Fruit fly (Drosophila melanogaster) whole organism, pupa: Measurements from ENCODE around the gene alpha-Man-IIa.

Experiments used
- CG10348 ChIP-seq: fragments of 200-800 bp; sonication (Bioruptor generic); IDR thresholded peaks from 2 replicates; pipeline ENCODE4 v1.3.6; 2022; ENCODE audit warnings: missing biosample characterization, missing genetic modification characterization
- CG12605 ChIP-seq: fragments of 200-800 bp; sonication (Bioruptor generic); IDR thresholded peaks from 2 replicates; pipeline ENCODE4 v1.3.6; 2022; ENCODE audit warnings: missing biosample characterization, missing genetic modification characterization
- CG13204 ChIP-seq: fragments of 200-800 bp; sonication (Bioruptor generic); optimal IDR thresholded peaks from 2 replicates; lab custom pipeline; 2018; ENCODE audit warnings: missing biosample characterization, mild to moderate bottlenecking, missing genetic modification characterization, moderate library complexity
- CG14655 ChIP-seq: fragments of 200-800 bp; sonication (Bioruptor generic); optimal IDR thresholded peaks from 3 replicates; lab custom pipeline; 2017; ENCODE audit warnings: mild to moderate bottlenecking, missing biosample characterization, missing genetic modification reagents, missing genetic modification characterization
- CG15710 ChIP-seq: fragments of 200-800 bp; sonication (Bioruptor generic); optimal IDR thresholded peaks from 2 replicates; lab custom pipeline; 2018; ENCODE audit warnings: missing biosample characterization, mild to moderate bottlenecking, missing genetic modification characterization, moderate library complexity
- CG17806 ChIP-seq: fragments of 200-800 bp; sonication (Bioruptor generic); optimal IDR thresholded peaks from 2 replicates; lab custom pipeline; 2018; ENCODE audit warnings: missing biosample characterization, mild to moderate bottlenecking, missing genetic modification characterization, moderate library complexity
- CG32121 ChIP-seq: fragments of 200-800 bp; sonication (Bioruptor generic); IDR thresholded peaks from 2 replicates; pipeline ENCODE4 v1.3.6; 2022; ENCODE audit warnings: missing biosample characterization, missing genetic modification characterization
- CG34367 ChIP-seq: fragments of 200-800 bp; sonication (Bioruptor generic); optimal IDR thresholded peaks from 2 replicates; lab custom pipeline; 2018; ENCODE audit warnings: missing biosample characterization, mild to moderate bottlenecking, missing genetic modification characterization
- CG4496 ChIP-seq: fragments of 200-800 bp; sonication (Bioruptor generic); IDR thresholded peaks from 3 replicates; pipeline ENCODE4 v1.3.6; 2022; ENCODE audit warnings: missing biosample characterization, missing genetic modification characterization
- CG8159 ChIP-seq: fragments of 200-800 bp; sonication (Bioruptor generic); optimal IDR thresholded peaks from 3 replicates; lab custom pipeline; 2018; ENCODE audit warnings: missing biosample characterization, mild to moderate bottlenecking, missing genetic modification characterization, moderate library complexity
- CG8301 ChIP-seq: fragments of 200-800 bp; sonication (Bioruptor generic); optimal IDR thresholded peaks from 2 replicates; lab custom pipeline; 2018; ENCODE audit warnings: missing biosample characterization, mild to moderate bottlenecking, missing genetic modification characterization
- CG9948 ChIP-seq: fragments of 200-800 bp; sonication (Bioruptor generic); optimal IDR thresholded peaks from 2 replicates; lab custom pipeline; 2018; ENCODE audit warnings: missing biosample characterization, mild to moderate bottlenecking, missing genetic modification characterization, moderate library complexity
- D1 ChIP-seq: fragments of 200-800 bp; sonication (Bioruptor generic); optimal IDR thresholded peaks from 2 replicates; lab custom pipeline; 2018; ENCODE audit warnings: missing biosample characterization, mild to moderate bottlenecking, missing genetic modification characterization, moderate library complexity
- EcR ChIP-seq: fragments of 200-800 bp; sonication (Bioruptor generic); optimal IDR thresholded peaks from 3 replicates; lab custom pipeline; 2019; ENCODE audit warnings: missing biosample characterization, missing genetic modification characterization, mild to moderate bottlenecking, moderate library complexity, missing genetic modification reagents
- Ets98B ChIP-seq: fragments of 200-800 bp; sonication (Bioruptor generic); IDR thresholded peaks from 2 replicates; pipeline ENCODE4 v1.3.6; 2022; ENCODE audit warnings: missing biosample characterization, missing genetic modification characterization
- Pif1A ChIP-seq: fragments of 200-800 bp; sonication (Bioruptor generic); optimal IDR thresholded peaks from 3 replicates; lab custom pipeline; 2016; ENCODE audit warnings: missing biosample characterization, missing genetic modification characterization
- Pif1B ChIP-seq: fragments of 200-800 bp; sonication (Bioruptor generic); optimal IDR thresholded peaks from 3 replicates; lab custom pipeline; 2016; ENCODE audit warnings: missing biosample characterization, missing genetic modification characterization
- Snoo ChIP-seq: fragments of 200-800 bp; sonication (Bioruptor generic); optimal IDR thresholded peaks from 3 replicates; lab custom pipeline; 2017; ENCODE audit warnings: missing biosample characterization, mild to moderate bottlenecking, missing genetic modification characterization, inconsistent platforms
- fd96Ca ChIP-seq: fragments of 200-800 bp; sonication (Bioruptor generic); IDR thresholded peaks from 3 replicates; pipeline ENCODE4 v1.3.6; 2022; ENCODE audit warnings: missing biosample characterization, missing genetic modification characterization
- gl ChIP-seq: fragments of 200-800 bp; sonication (Bioruptor generic); optimal IDR thresholded peaks from 2 replicates; lab custom pipeline; 2018; ENCODE audit warnings: missing biosample characterization, mild to moderate bottlenecking, missing genetic modification characterization
- rn ChIP-seq: fragments of 200-800 bp; sonication (Bioruptor generic); IDR thresholded peaks from 2 replicates; pipeline ENCODE4 v1.3.6; 2022; ENCODE audit warnings: missing biosample characterization, missing genetic modification characterization

alpha-Man-IIa gene

DNA sequence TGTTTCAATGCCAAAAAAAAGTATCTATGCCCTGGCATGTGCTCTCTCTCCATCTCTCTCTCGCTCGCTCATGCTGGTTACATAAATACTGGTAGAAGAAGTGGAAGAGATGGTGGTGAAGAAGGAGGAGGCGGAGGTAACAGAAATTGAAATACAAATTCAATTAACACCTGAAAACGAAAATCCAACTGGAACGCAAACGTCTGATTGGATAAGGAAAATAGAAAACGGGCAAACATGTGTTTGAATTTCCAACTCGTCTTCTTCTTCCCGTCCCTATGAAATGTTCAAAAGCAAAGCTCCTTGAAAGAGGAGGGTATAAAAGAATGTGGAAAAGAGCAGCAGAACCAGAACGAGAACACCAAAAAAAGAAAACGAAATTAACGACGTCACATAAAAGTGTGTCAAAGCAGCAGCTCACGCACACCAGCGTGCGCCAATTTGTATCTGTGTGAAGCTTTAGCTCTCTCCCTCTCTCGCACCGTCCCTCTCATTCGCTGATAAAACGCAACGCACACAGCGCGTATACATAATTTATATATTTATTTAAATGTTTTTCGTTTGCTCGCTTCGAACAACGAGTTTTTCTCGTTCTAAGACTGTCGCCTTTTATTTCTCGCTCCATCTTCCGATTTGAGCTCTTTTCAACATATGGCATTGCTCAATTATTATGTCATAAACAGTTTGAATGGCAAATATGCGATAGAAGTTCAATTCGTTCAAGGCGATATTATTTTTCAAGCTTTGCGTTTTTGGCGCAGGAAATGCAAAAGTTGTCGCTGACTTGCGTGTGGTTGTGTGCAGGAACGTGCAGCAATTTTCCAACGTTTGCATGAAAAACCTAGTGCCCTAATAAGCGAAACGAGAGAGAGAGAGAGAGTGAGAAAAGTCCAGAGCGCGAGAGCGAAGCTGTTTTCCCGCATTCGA, 6.3 kb downstream of the alpha-Man-IIa start:
- TF ChIP-seq D1 (no peak), EcR (GFP tag; lab: Kevin White, UChicago) (no peak), Ets98B (GFP tag; lab: Robert Waterston, UW) (no peak), CG9948 (tag; lab: Kevin White, UChicago) (no peak), Pif1B (GFP tag; lab: Kevin White, UChicago) (no peak), CG8159 (tag; lab: Kevin White, UChicago) (no peak), CG34367 (tag; lab: Kevin White, UChicago) (no peak), CG8301 (tag; lab: Kevin White, UChicago) (no peak), fd96Ca (GFP tag; lab: Robert Waterston, UW) (no peak), CG15710 (tag; lab: Kevin White, UChicago) (no peak), CG32121 (GFP tag; lab: Robert Waterston, UW) (no peak), rn (no peak), CG12605 (GFP tag; lab: Robert Waterston, UW) (no peak), gl (tag; lab: Kevin White, UChicago) (no peak)

DNA sequence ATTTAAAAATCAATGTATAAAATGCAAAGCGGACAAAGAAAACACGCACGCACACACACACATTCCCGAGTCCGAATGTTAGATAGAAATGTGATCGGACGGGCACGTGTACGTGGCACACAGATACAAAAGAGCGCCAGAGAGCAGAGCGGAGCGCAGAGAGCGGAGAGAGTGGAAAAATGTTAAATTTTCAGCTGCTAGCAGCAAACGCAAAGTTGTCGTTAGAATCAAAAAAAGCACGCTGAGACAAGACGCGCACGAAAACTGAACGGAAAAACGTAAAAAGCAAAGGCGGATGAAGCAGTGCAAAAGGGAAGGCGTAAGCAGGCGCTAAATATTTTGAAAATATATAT, 6.9 kb downstream of the alpha-Man-IIa start:
- peak; percentile 8 for TF ChIP-seq CG13204 (GFP tag; lab: Kevin White, UChicago)
- peak; percentile 2 for TF ChIP-seq Pif1B (GFP tag; lab: Kevin White, UChicago)
- peak; percentile 34 for TF ChIP-seq Pif1A
- TF ChIP-seq D1: no peak

DNA sequence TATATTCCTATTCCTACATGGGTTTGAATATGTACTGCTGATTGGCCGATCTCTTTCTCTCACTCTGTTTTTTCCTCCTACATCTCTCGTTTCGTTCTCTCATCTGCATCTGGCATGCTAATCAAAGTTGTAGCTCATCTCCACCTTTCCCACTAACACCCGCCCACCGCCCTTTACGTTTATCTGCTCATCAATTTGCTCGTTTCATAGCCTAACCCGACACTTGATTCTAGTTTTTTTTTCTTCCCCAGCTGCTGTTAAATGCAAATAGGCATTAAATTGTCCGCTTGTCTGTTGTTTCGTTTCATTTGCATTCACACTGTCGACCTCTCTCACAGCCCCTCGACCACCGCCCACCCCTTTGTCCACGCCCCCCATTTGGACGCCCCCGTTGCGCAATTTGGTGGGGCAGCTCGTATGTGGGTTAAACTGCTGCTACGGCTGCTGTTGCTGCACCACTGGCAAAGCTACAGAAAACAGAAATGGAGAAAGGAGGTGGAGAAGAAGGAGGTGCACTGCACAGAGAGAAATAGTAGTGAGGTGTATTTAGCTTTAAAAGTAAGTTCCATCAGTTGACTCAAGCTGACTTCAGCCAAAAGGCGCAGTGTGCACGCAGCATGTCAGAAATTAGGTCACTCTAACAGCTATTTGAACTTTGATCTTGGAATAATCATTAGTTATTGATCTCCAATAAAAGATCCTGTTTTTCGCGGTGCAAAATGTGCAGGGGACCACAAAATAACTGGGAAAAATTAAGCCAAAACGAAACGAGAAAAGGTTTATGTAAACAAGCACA, 8.3 kb downstream of the alpha-Man-IIa start:
- TF ChIP-seq CG4496 (GFP tag; lab: Robert Waterston, UW) (peak; percentile 81), CG8159 (tag; lab: Kevin White, UChicago) (peak; percentile 46), CG8301 (tag; lab: Kevin White, UChicago) (peak; percentile 46), CG10348 (GFP tag; lab: Robert Waterston, UW) (peak; percentile 50; the same call in 1 of the 2 replicates), CG34367 (tag; lab: Kevin White, UChicago) (no peak), Snoo (no peak), EcR (GFP tag; lab: Kevin White, UChicago) (no peak), CG15710 (tag; lab: Kevin White, UChicago) (no peak), CG12605 (GFP tag; lab: Robert Waterston, UW) (no peak), fd96Ca (GFP tag; lab: Robert Waterston, UW) (peak; percentile 76), CG13204 (GFP tag; lab: Kevin White, UChicago) (no peak), D1 (no peak), gl (tag; lab: Kevin White, UChicago) (no peak), Ets98B (GFP tag; lab: Robert Waterston, UW) (peak; percentile 65; the same call in 1 of the 2 replicates), CG32121 (GFP tag; lab: Robert Waterston, UW) (peak; percentile 76), rn (no peak), CG17806 (tag; lab: Kevin White, UChicago) (peak; percentile 12), CG9948 (tag; lab: Kevin White, UChicago) (peak; percentile 33), CG14655 (GFP tag; lab: Kevin White, UChicago) (peak; percentile 46), Pif1A (no peak), Pif1B (GFP tag; lab: Kevin White, UChicago) (peak; percentile 2)

DNA sequence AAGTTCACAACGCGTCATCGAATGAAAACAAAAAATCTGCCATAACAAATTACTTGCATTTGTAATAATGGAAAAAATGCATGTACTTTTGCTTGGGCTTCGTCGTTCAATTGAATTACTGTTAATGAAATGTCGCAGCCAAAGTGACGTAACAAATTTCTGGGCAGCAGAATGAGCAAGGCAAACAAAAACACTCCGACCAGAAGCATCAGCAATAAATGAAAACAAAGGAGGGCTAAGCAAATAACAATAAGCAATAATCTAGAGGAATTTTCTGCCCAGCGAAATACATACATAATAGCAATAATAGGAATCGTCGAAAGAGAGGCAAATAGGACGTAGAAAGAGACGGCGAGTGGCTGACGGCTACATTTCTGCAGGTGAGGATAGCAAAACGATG, 10.0 kb downstream of the alpha-Man-IIa start:
- TF ChIP-seq CG34367 (tag; lab: Kevin White, UChicago): no peak
- TF ChIP-seq Ets98B (GFP tag; lab: Robert Waterston, UW): no peak
- TF ChIP-seq gl (tag; lab: Kevin White, UChicago): no peak
- TF ChIP-seq CG13204 (GFP tag; lab: Kevin White, UChicago): no peak
- TF ChIP-seq Pif1B (GFP tag; lab: Kevin White, UChicago): no peak
- no peak for TF ChIP-seq CG8159 (tag; lab: Kevin White, UChicago)
- no peak for TF ChIP-seq D1
- TF ChIP-seq CG9948 (tag; lab: Kevin White, UChicago): no peak
- no peak for TF ChIP-seq EcR (GFP tag; lab: Kevin White, UChicago)
- no peak for TF ChIP-seq Pif1A
- TF ChIP-seq CG14655 (GFP tag; lab: Kevin White, UChicago): no peak
- TF ChIP-seq CG8301 (tag; lab: Kevin White, UChicago): no peak
- no peak for TF ChIP-seq CG10348 (GFP tag; lab: Robert Waterston, UW)
- TF ChIP-seq CG12605 (GFP tag; lab: Robert Waterston, UW): no peak
- TF ChIP-seq CG17806 (tag; lab: Kevin White, UChicago): no peak

DNA sequence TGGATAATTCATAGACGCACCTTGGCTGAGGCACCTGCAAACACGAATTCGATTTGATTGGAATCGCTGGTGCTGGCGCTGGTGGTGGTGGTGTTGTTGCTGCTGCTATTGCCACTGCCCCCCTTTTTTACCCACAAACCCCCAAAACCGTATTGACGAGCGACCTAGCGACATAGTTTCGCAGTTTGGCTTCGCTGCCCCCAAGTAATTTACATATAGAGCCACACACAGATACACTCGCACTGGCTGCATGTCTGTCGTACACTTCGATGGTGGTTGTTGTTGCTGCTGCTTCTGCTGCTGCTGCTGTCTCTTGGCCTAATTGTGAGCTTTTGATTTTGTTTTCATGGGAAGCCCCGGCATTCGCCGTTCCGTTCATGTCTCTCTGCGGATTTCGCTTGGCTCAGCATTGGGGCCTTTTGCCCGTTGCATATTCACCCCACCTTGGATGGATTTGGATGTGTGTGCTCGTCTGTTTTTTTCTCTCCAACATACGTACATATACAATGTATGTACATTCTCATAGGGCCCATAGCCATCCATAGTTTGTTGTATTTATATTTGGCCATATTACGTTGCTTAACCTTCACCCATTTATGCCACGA, 11.8 kb downstream of the alpha-Man-IIa start:
- TF ChIP-seq fd96Ca (GFP tag; lab: Robert Waterston, UW) (0 out of 3 replicates have a peak, but pooled peaks have one; percentile 9), CG8301 (tag; lab: Kevin White, UChicago) (no peak), EcR (GFP tag; lab: Kevin White, UChicago) (no peak), CG15710 (tag; lab: Kevin White, UChicago) (no peak), Ets98B (GFP tag; lab: Robert Waterston, UW) (no peak), CG32121 (GFP tag; lab: Robert Waterston, UW) (0 out of 2 replicates have a peak, but pooled peaks have one; percentile 32), D1 (no peak)
- TF ChIP-seq, all 21 proteins: peak for 2
